Worm (Caenorhabditis elegans) whole organism, late embryonic: Measurements from ENCODE around the gene nhl-1.

Source experiments
- C08G9.2 ChIP-seq: sonication (generic microtip); optimal IDR thresholded peaks from 2 replicates; lab custom pipeline; 2016; ENCODE audit warnings: mild to moderate bottlenecking, missing genetic modification characterization, moderate library complexity, missing compliant biosample characterization
- C38D4.7 ChIP-seq: fragments of 200-800 bp; sonication (Bioruptor generic); optimal IDR thresholded peaks from 2 replicates; lab custom pipeline; 2018; ENCODE audit warnings: mild to moderate bottlenecking, missing genetic modification characterization, moderate library complexity, missing compliant biosample characterization
- K09A11.1 ChIP-seq: sonication (generic microtip); optimal IDR thresholded peaks from 2 replicates; lab custom pipeline; 2017; ENCODE audit warnings: antibody characterized with exemption, mild to moderate bottlenecking, missing genetic modification characterization, missing compliant biosample characterization; ENCODE audit not compliant: insufficient read depth
- T23F11.4 ChIP-seq: fragments of 200-800 bp; sonication (Bioruptor generic); optimal IDR thresholded peaks from 2 replicates; lab custom pipeline; 2018; ENCODE audit warnings: mild to moderate bottlenecking, missing genetic modification characterization, missing compliant biosample characterization
- ahr-1 ChIP-seq: sonication (generic microtip); optimal IDR thresholded peaks from 2 replicates; lab custom pipeline; 2016; ENCODE audit warnings: missing genetic modification characterization, missing compliant biosample characterization
- ceh-14 ChIP-seq: sonication (generic microtip); optimal IDR thresholded peaks from 2 replicates; lab custom pipeline; 2016; ENCODE audit warnings: missing genotype, missing genetic modification characterization, missing compliant biosample characterization
- ceh-18 ChIP-seq: sonication (generic microtip); optimal IDR thresholded peaks from 2 replicates; lab custom pipeline; 2016; ENCODE audit warnings: missing genetic modification characterization, missing compliant biosample characterization
- ceh-19 ChIP-seq: fragments of 200-800 bp; sonication (Bioruptor generic); optimal IDR thresholded peaks from 2 replicates; lab custom pipeline; 2018; ENCODE audit warnings: mild to moderate bottlenecking, missing genetic modification characterization, missing compliant biosample characterization
- ceh-2 ChIP-seq: sonication (generic microtip); optimal IDR thresholded peaks from 2 replicates; lab custom pipeline; 2016; ENCODE audit warnings: missing genotype, missing genetic modification characterization, missing compliant biosample characterization
- ceh-22 ChIP-seq: sonication (generic microtip); optimal IDR thresholded peaks from 2 replicates; lab custom pipeline; 2017; ENCODE audit warnings: missing biosample characterization, missing genetic modification characterization
- ceh-34 ChIP-seq: sonication (generic microtip); optimal IDR thresholded peaks from 2 replicates; lab custom pipeline; 2016; ENCODE audit warnings: mild to moderate bottlenecking, missing genetic modification characterization, missing compliant biosample characterization
- ceh-45 ChIP-seq: fragments of 200-800 bp; sonication (Bioruptor generic); IDR thresholded peaks from 2 replicates; pipeline ENCODE4 v1.3.6; 2022; ENCODE audit warnings: missing genetic modification reagents, missing genetic modification characterization, missing compliant biosample characterization
- ceh-6 ChIP-seq: fragments of 200-800 bp; sonication (Bioruptor generic); optimal IDR thresholded peaks from 2 replicates; lab custom pipeline; 2018; ENCODE audit warnings: mild to moderate bottlenecking, missing genetic modification characterization, missing compliant biosample characterization
- che-1 ChIP-seq: sonication (generic microtip); optimal IDR thresholded peaks from 2 replicates; lab custom pipeline; 2016; ENCODE audit warnings: mild to moderate bottlenecking, missing genetic modification characterization, missing compliant biosample characterization
- elt-4 ChIP-seq: sonication (generic microtip); optimal IDR thresholded peaks from 2 replicates; lab custom pipeline; 2016; ENCODE audit warnings: missing genetic modification characterization, missing compliant biosample characterization
- ets-4 ChIP-seq: sonication (generic microtip); optimal IDR thresholded peaks from 2 replicates; lab custom pipeline; 2016; ENCODE audit warnings: missing genetic modification characterization, missing compliant biosample characterization
- eyg-1 ChIP-seq: sonication (generic microtip); optimal IDR thresholded peaks from 2 replicates; lab custom pipeline; 2016; ENCODE audit warnings: missing genotype, missing genetic modification characterization, missing compliant biosample characterization
- fax-1 ChIP-seq: sonication (generic microtip); optimal IDR thresholded peaks from 2 replicates; lab custom pipeline; 2016; ENCODE audit warnings: missing genotype, missing genetic modification characterization, missing compliant biosample characterization
- fkh-10 ChIP-seq: fragments of 150-350 bp; optimal IDR thresholded peaks from 2 replicates; lab custom pipeline; 2014; ENCODE audit warnings: missing biosample characterization, missing genetic modification reagents, missing genetic modification characterization
- fkh-6 ChIP-seq: sonication (generic microtip); optimal IDR thresholded peaks from 2 replicates; lab custom pipeline; 2016; ENCODE audit warnings: missing genetic modification characterization, missing compliant biosample characterization
- gmeb-2 ChIP-seq: sonication (generic microtip); optimal IDR thresholded peaks from 2 replicates; lab custom pipeline; 2016; ENCODE audit warnings: missing genetic modification characterization, inconsistent platforms, missing compliant biosample characterization
- hlh-13 ChIP-seq: fragments of 200-800 bp; sonication (Bioruptor generic); optimal IDR thresholded peaks from 2 replicates; lab custom pipeline; 2018; ENCODE audit warnings: mild to moderate bottlenecking, missing genetic modification characterization, missing compliant biosample characterization
- hlh-15 ChIP-seq: sonication (generic microtip); optimal IDR thresholded peaks from 2 replicates; lab custom pipeline; 2016; ENCODE audit warnings: missing genetic modification characterization, missing compliant biosample characterization
- hlh-30 ChIP-seq: sonication (generic microtip); optimal IDR thresholded peaks from 2 replicates; lab custom pipeline; 2017; ENCODE audit warnings: antibody characterized with exemption, missing genetic modification characterization, missing compliant biosample characterization; ENCODE audit not compliant: insufficient read depth
- hlh-6 ChIP-seq: sonication (generic microtip); optimal IDR thresholded peaks from 2 replicates; lab custom pipeline; 2016; ENCODE audit warnings: missing genotype, missing genetic modification characterization, missing compliant biosample characterization
- lin-11 ChIP-seq: fragments of 200-800 bp; sonication (Bioruptor generic); optimal IDR thresholded peaks from 2 replicates; lab custom pipeline; 2018; ENCODE audit warnings: mild to moderate bottlenecking, missing genetic modification characterization, missing compliant biosample characterization
- madf-2 ChIP-seq: sonication (generic microtip); optimal IDR thresholded peaks from 2 replicates; lab custom pipeline; 2017; ENCODE audit warnings: missing genetic modification characterization, missing compliant biosample characterization
- mec-3 ChIP-seq: sonication (generic microtip); optimal IDR thresholded peaks from 2 replicates; lab custom pipeline; 2016; ENCODE audit warnings: borderline replicate concordance, missing genetic modification characterization, missing compliant biosample characterization
- nhr-11 ChIP-seq: fragments of 150-350 bp; optimal IDR thresholded peaks from 2 replicates; lab custom pipeline; 2014; ENCODE audit warnings: missing biosample characterization, missing genetic modification characterization
- nhr-232 ChIP-seq: sonication (generic microtip); optimal IDR thresholded peaks from 2 replicates; lab custom pipeline; 2016; ENCODE audit warnings: missing genetic modification characterization, missing compliant biosample characterization
- npax-4 ChIP-seq: sonication (generic microtip); optimal IDR thresholded peaks from 2 replicates; lab custom pipeline; 2016; ENCODE audit warnings: missing genetic modification characterization, missing compliant biosample characterization
- odd-2 ChIP-seq: sonication (generic microtip); optimal IDR thresholded peaks from 2 replicates; lab custom pipeline; 2017; ENCODE audit warnings: antibody characterized with exemption, mild to moderate bottlenecking, missing genetic modification characterization, missing compliant biosample characterization
- pag-3 ChIP-seq: sonication (generic microtip); optimal IDR thresholded peaks from 2 replicates; lab custom pipeline; 2016; ENCODE audit warnings: missing compliant biosample characterization, missing genetic modification characterization, borderline replicate concordance
- pat-9 ChIP-seq: fragments of 200-800 bp; sonication (Bioruptor generic); optimal IDR thresholded peaks from 2 replicates; lab custom pipeline; 2018; ENCODE audit warnings: mild to moderate bottlenecking, missing genetic modification characterization, moderate library complexity, missing compliant biosample characterization
- pax-1 ChIP-seq: fragments of 150-350 bp; optimal IDR thresholded peaks from 2 replicates; lab custom pipeline; 2014; ENCODE audit warnings: missing biosample characterization, missing genetic modification characterization
- pha-2 ChIP-seq: sonication (generic microtip); optimal IDR thresholded peaks from 2 replicates; lab custom pipeline; 2017; ENCODE audit warnings: mild to moderate bottlenecking, missing genetic modification characterization, missing compliant biosample characterization
- pqm-1 ChIP-seq: sonication (generic microtip); optimal IDR thresholded peaks from 2 replicates; lab custom pipeline; 2016; ENCODE audit warnings: missing genetic modification characterization, missing compliant biosample characterization
- pros-1 ChIP-seq: fragments of 150-350 bp; optimal IDR thresholded peaks from 2 replicates; lab custom pipeline; 2014; ENCODE audit warnings: missing biosample characterization, missing genetic modification reagents, missing genetic modification characterization
- sox-2 ChIP-seq: fragments of 200-800 bp; sonication (Bioruptor generic); IDR thresholded peaks from 2 replicates; pipeline ENCODE4 v1.3.6; 2022; ENCODE audit warnings: missing genetic modification reagents, missing genetic modification characterization, missing compliant biosample characterization
- sox-4 ChIP-seq: sonication (generic microtip); optimal IDR thresholded peaks from 2 replicates; lab custom pipeline; 2017; ENCODE audit warnings: mild to moderate bottlenecking, missing genetic modification characterization, inconsistent platforms, missing compliant biosample characterization
- tbx-7 ChIP-seq: sonication (generic microtip); optimal IDR thresholded peaks from 2 replicates; lab custom pipeline; 2016; ENCODE audit warnings: missing genotype, missing genetic modification characterization, missing compliant biosample characterization
- ttx-3 ChIP-seq: sonication (generic microtip); optimal IDR thresholded peaks from 2 replicates; lab custom pipeline; 2016; ENCODE audit warnings: missing genetic modification reagents, missing genetic modification characterization, missing compliant biosample characterization
- unc-3 ChIP-seq, 2 experiments: fragments of 200-800 bp in 1 of 2; sonication (Bioruptor generic) in 1 of 2; sonication (generic microtip) in 1 of 2; conservative IDR thresholded peaks in 1 of 2; optimal IDR thresholded peaks in 1 of 2; 2 replicates each; pipeline versions ENCODE4 v1.3.6 to Lab custom; 2016 to 2022; ENCODE audit warnings: missing compliant biosample characterization in 2 of 2, missing genetic modification characterization in 2 of 2, missing genetic modification reagents in 1 of 2
- unc-55 ChIP-seq: sonication (generic microtip); optimal IDR thresholded peaks from 2 replicates; lab custom pipeline; 2017; ENCODE audit warnings: missing biosample characterization, missing genetic modification reagents, missing genetic modification characterization
- zip-5 ChIP-seq: sonication (generic microtip); optimal IDR thresholded peaks from 2 replicates; lab custom pipeline; 2016; ENCODE audit warnings: missing genetic modification characterization, missing compliant biosample characterization

Gene nhl-1

ce11 chrIII:9162634-9163118, 9.0 kb upstream of the nhl-1 start, which contains the start of gene dgk-3:
Gene dgk-3, plus strand, starts transcription at chrIII:9163068.
- TF ChIP-seq gmeb-2 (no peak), elt-4 (tag; lab: Kevin White, UChicago) (no peak), unc-55 (no peak), che-1 (tag; lab: Kevin White, UChicago) (no peak), nhr-232 (tag; lab: Kevin White, UChicago) (no peak), fkh-10 (GFP tag; lab: Kevin White, UChicago) (no peak), ceh-45 (GFP tag; lab: Robert Waterston, UW) (no peak), ceh-19 (GFP tag; lab: Kevin White, UChicago) (no peak), madf-2 (no peak), T23F11.4 (GFP tag; lab: Kevin White, UChicago) (no peak), ceh-18 (no peak)

ce11 chrIII:9161553-9161952, 7.8 kb upstream of the nhl-1 start, which contains the start of gene ptr-9:
Gene ptr-9, minus strand, starts transcription at chrIII:9161653.
- TF ChIP-seq ceh-34 (tag; lab: Kevin White, UChicago) (no peak), C38D4.7 (no peak), ceh-6 (GFP tag; lab: Kevin White, UChicago) (no peak), madf-2 (no peak), ceh-2 (tag; lab: Kevin White, UChicago) (no peak), fkh-6 (no peak), pat-9 (tag; lab: Kevin White, UChicago) (no peak), sox-2 (no peak), ceh-45 (GFP tag; lab: Robert Waterston, UW) (no peak), hlh-6 (tag; lab: Kevin White, UChicago) (no peak), fax-1 (tag; lab: Kevin White, UChicago) (no peak), hlh-13 (no peak), hlh-15 (tag; lab: Kevin White, UChicago) (no peak), sox-4 (no peak), ahr-1 (tag; lab: Kevin White, UChicago) (no peak), ceh-14 (tag; lab: Kevin White, UChicago) (no peak), unc-55 (no peak), ceh-18 (no peak), elt-4 (tag; lab: Kevin White, UChicago) (no peak), che-1 (tag; lab: Kevin White, UChicago) (no peak)

ce11 chrIII:9154766-9155165, 1.1 kb upstream of the nhl-1 start, which contains the start of gene irld-34:
Gene irld-34, plus strand, starts transcription at chrIII:9155066.
- TF ChIP-seq unc-3 (GFP tag; conservative IDR thresholded peaks at IDR 0.05; lab: Robert Waterston, UW) (no peak), unc-3 (tag; optimal IDR thresholded peaks at IDR 0.05; lab: Kevin White, UChicago) (no peak), madf-2 (no peak), mec-3 (no peak), ttx-3 (no peak), pha-2 (tag; lab: Kevin White, UChicago) (no peak), ceh-2 (tag; lab: Kevin White, UChicago) (no peak), odd-2 (no peak), C08G9.2 (tag; lab: Kevin White, UChicago) (no peak), ceh-22 (no peak), lin-11 (no peak), pqm-1 (tag; lab: Kevin White, UChicago) (no peak), pros-1 (no peak), ceh-6 (GFP tag; lab: Kevin White, UChicago) (no peak), elt-4 (tag; lab: Kevin White, UChicago) (no peak), ceh-45 (GFP tag; lab: Robert Waterston, UW) (no peak), sox-4 (no peak)

- TF ChIP-seq pax-1 (tag; lab: Kevin White, UChicago) = no peak
- TF ChIP-seq ets-4 (tag; lab: Kevin White, UChicago) = no peak
- TF ChIP-seq pag-3 (tag; lab: Kevin White, UChicago) = no peak
- no peak for TF ChIP-seq pha-2 (tag; lab: Kevin White, UChicago)
- TF ChIP-seq npax-4 = no peak
- no peak for TF ChIP-seq ahr-1 (tag; lab: Kevin White, UChicago)
- no peak for TF ChIP-seq K09A11.1 (tag; lab: Kevin White, UChicago)
- no peak for TF ChIP-seq zip-5 (tag; lab: Kevin White, UChicago)
- no peak for TF ChIP-seq C38D4.7
- no peak for TF ChIP-seq nhr-11
- no peak for TF ChIP-seq ceh-45 (GFP tag; lab: Robert Waterston, UW)
- TF ChIP-seq tbx-7 (tag; lab: Kevin White, UChicago) = no peak
- no peak for TF ChIP-seq ceh-6 (GFP tag; lab: Kevin White, UChicago)
- TF ChIP-seq pat-9 (tag; lab: Kevin White, UChicago) = no peak
- TF ChIP-seq eyg-1 (tag; lab: Kevin White, UChicago) = no peak
- no peak for TF ChIP-seq hlh-30 (tag; lab: Kevin White, UChicago)
- TF ChIP-seq ttx-3 = no peak
Observed at ce11 chrIII:9152950-9153349, 759 bp downstream of the nhl-1 start.
